Worm (Caenorhabditis elegans): ENCODE results near the gene tyra-3.

tyra-3 gene

DNA sequence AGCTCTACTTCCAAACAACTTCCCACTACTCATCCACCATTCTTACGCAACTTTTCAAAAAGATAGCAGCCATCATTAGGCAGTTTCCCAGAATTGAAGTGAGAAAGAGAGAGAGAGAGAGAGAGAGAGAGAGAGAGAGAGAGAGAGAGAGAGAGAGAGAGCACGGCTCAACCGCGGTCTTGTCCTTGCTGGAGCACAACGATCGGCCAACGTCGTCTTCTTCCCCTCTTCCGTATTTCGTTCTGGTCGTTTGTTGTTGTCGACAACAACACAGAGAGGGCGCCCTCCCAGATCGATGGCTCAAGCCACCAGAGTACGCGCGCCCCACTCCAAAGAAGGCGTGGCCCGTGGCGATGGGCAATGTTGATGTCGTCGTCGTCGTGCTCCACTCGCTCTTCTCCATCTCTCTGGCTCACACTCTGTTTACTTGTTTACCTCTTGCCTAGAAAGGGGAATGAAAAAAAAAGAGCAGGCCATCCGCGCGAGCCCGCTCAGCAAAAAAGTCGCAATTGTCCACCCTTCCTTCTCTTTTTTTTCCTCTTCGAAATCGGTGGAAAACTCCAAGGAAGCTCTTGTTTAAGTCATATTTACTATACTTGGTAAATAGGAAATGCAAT, 34.3 kb downstream of the tyra-3 start:
- TF ChIP-seq hlh-1 (tag; optimal IDR thresholded peaks at IDR 0.05) = no peak
- no peak for TF ChIP-seq bed-3 (GFP tag; optimal IDR thresholded peaks at IDR 0.05)
- no peak for TF ChIP-seq cnd-1 (tag; optimal IDR thresholded peaks at IDR 0.05)
- no peak for TF ChIP-seq ces-1 (GFP tag; optimal IDR thresholded peaks at IDR 0.05)
- TF ChIP-seq ham-2 (GFP tag; optimal IDR thresholded peaks at IDR 0.05) = no peak
- TF ChIP-seq nhr-12 (tag; optimal IDR thresholded peaks at IDR 0.05) = no peak
- no peak for TF ChIP-seq lsy-2 (tag; optimal IDR thresholded peaks at IDR 0.05)
- TF ChIP-seq nhr-28 (tag; optimal IDR thresholded peaks at IDR 0.05) = no peak
- TF ChIP-seq unc-120 (tag; optimal IDR thresholded peaks at IDR 0.05; ENCODE audit: poor library complexity, severe bottlenecking) = no peak
- TF ChIP-seq nhr-237 (tag; optimal IDR thresholded peaks at IDR 0.05) = no peak
- no peak for TF ChIP-seq flh-1 (GFP tag; optimal IDR thresholded peaks at IDR 0.05)
- no peak for TF ChIP-seq mab-5 (tag; optimal IDR thresholded peaks at IDR 0.05)
- no peak for TF ChIP-seq ztf-11 (tag; optimal IDR thresholded peaks at IDR 0.05)
- no peak for TF ChIP-seq elt-3 (tag; optimal IDR thresholded peaks at IDR 0.05)
- TF ChIP-seq ceh-83 (GFP tag; optimal IDR thresholded peaks at IDR 0.05) = no peak
- no peak for TF ChIP-seq zip-8 (tag; optimal IDR thresholded peaks at IDR 0.05)
- no peak for TF ChIP-seq unc-62 (GFP tag; optimal IDR thresholded peaks at IDR 0.05)
- no peak for TF ChIP-seq nhr-2 (tag; optimal IDR thresholded peaks at IDR 0.05)

DNA sequence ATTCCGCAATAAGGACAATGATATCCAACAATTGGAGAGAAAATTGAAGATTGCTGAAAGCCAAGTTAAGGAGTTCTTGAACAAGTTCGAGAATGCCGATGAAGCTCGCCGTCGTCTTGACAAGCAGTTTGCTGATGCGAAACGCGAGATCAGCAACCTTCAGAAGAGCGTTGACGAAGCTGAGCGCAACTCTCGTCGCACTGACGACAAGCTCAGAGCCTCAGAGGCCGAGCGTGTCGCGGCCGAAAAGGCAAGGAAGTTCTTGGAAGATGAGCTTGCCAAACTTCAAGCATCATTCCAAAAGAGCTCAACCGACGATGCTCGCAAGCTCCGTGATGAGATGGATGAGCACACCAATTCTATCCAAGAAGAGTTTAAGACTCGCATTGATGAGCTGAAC, 38.5 kb downstream of the tyra-3 start:
- no peak for TF ChIP-seq ceh-39 (tag; optimal IDR thresholded peaks at IDR 0.05)

DNA sequence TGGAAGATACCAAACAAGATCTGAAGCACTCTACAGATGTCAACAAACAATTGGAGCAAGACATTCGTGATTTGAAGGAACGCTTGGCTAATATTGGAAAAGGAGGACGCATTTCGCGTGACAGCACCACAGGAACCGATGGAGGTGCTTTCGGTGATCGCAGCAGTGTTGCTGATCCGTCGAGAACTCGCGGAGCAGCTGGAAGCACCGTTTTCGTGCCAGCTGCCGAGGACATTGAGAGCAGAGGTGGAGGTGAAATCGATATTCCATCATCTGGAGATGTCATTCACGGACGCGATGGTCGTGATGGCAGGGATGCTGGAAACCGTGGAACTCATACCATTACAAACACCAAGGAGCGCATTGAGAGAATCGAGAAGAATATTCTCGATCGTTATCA, 39.8 kb downstream of the tyra-3 start:
- TF ChIP-seq flh-1 (GFP tag; optimal IDR thresholded peaks at IDR 0.05) (no peak), ceh-39 (tag; optimal IDR thresholded peaks at IDR 0.05) (no peak), elt-3 (tag; optimal IDR thresholded peaks at IDR 0.05) (no peak), nhr-2 (tag; optimal IDR thresholded peaks at IDR 0.05) (no peak), ham-2 (GFP tag; optimal IDR thresholded peaks at IDR 0.05) (no peak), mls-2 (tag; optimal IDR thresholded peaks at IDR 0.05) (no peak), blmp-1 (tag; optimal IDR thresholded peaks at IDR 0.05) (no peak), bed-3 (GFP tag; optimal IDR thresholded peaks at IDR 0.05) (no peak), ztf-11 (tag; optimal IDR thresholded peaks at IDR 0.05) (no peak), sem-2 (GFP tag; optimal IDR thresholded peaks at IDR 0.05) (no peak), sptf-1 (tag; optimal IDR thresholded peaks at IDR 0.05) (no peak), zip-8 (tag; optimal IDR thresholded peaks at IDR 0.05) (no peak), drap-1 (GFP tag; optimal IDR thresholded peaks at IDR 0.05) (no peak)

DNA sequence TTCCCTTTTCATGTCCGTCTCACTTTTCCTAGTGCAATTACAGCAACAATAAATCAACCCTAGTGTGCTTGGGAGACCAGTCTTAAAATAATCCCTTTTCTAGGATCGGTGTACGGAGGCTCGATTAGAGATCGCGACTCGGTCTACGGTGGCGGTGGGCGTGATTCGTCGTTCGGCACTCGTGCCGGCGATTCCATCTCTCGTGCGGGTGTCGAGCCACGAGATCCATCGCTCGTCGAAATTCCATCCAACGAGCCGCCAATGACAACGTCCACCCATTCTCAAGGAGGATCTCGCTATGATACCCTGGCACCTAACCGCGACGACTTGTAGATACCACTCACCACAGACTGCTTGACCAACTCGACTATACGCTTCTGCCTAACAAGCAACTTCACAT, 44.7 kb downstream of the tyra-3 start:
- no peak for TF ChIP-seq zip-8 (tag; optimal IDR thresholded peaks at IDR 0.05)
- no peak for TF ChIP-seq cnd-1 (tag; optimal IDR thresholded peaks at IDR 0.05)
- TF ChIP-seq nhr-2 (tag; optimal IDR thresholded peaks at IDR 0.05) = no peak
- TF ChIP-seq M03D4.4 (tag; optimal IDR thresholded peaks at IDR 0.05) = no peak
- no peak for TF ChIP-seq sem-2 (GFP tag; optimal IDR thresholded peaks at IDR 0.05)
- no peak for TF ChIP-seq lin-13 (tag; optimal IDR thresholded peaks at IDR 0.05)
- TF ChIP-seq ceh-39 (tag; optimal IDR thresholded peaks at IDR 0.05) = no peak
- no peak for TF ChIP-seq ces-1 (GFP tag; optimal IDR thresholded peaks at IDR 0.05)
- no peak for TF ChIP-seq hlh-1 (tag; optimal IDR thresholded peaks at IDR 0.05)
- no peak for TF ChIP-seq unc-62 (GFP tag; optimal IDR thresholded peaks at IDR 0.05)
- TF ChIP-seq ztf-11 (tag; optimal IDR thresholded peaks at IDR 0.05) = no peak
- no peak for TF ChIP-seq blmp-1 (tag; optimal IDR thresholded peaks at IDR 0.05)

DNA sequence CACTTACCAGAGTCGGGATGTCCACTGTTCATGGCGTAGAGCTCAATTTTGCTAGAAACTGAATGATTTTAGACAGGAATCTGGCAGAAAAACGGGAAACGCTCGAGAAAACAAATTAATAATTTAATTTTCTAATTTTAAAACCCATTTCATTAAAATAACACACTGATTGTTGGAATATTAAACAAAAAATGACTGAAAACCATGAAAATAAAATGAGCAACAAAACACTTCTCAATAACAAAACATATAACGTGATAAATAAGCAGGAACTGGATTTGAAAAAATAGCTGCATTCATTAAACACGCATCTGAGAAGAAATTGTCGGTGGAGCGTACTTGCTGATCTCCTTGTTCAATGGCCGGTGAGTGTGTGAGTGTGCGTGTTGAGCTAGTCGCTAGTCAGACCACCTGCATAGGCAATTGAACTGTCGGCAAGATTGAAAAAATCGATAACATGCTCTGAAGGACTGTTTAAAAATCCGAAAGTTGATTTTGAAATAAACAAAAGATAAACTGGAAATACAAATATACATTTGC, 49.8 kb downstream of the tyra-3 start, which contains the start of gene ZC8.6:
ZC8.6 (minus strand) TSS at position 51 of the 540 bp plus-strand sequence.
- TF ChIP-seq lsy-2 (tag; optimal IDR thresholded peaks at IDR 0.05) = no peak
- TF ChIP-seq snpc-4 (tag; optimal IDR thresholded peaks at IDR 0.05) = no peak
- TF ChIP-seq nhr-2 (tag; optimal IDR thresholded peaks at IDR 0.05) = peak; percentile 58
- TF ChIP-seq lin-13 (tag; optimal IDR thresholded peaks at IDR 0.05) = peak; percentile 10
- TF ChIP-seq nhr-28 (tag; optimal IDR thresholded peaks at IDR 0.05) = no peak
- TF ChIP-seq flh-1 (GFP tag; optimal IDR thresholded peaks at IDR 0.05) = no peak
- no peak for TF ChIP-seq nhr-76 (tag; optimal IDR thresholded peaks at IDR 0.05)
- peak; percentile 54 for TF ChIP-seq mep-1 (tag; optimal IDR thresholded peaks at IDR 0.05)

DNA sequence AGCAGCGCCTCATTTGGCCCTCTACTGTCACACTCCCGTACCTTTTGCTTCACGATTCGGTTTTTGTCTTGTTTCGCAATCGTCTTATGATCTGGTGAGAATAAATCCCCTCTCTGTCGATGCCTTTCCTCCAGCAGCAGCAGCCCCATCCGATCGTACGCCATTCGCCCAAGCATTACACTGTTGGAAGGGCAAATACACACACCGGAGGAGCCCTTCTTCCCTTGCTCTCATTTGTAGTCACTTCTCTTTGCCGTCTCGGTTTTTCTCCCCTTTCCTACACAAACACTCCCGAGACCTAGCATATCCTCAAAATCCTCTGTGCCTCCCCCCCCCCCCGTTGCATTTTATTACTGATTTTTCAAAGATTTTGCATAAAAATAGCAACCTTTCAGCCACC, 51.0 kb downstream of the tyra-3 start, which contains the start of gene set-30:
set-30 (plus strand) TSS at position 396 of the 400 bp plus-strand sequence.
- TF ChIP-seq nhr-28 (tag; optimal IDR thresholded peaks at IDR 0.05) (no peak), mep-1 (tag; optimal IDR thresholded peaks at IDR 0.05) (no peak), lsy-2 (tag; optimal IDR thresholded peaks at IDR 0.05) (no peak), ceh-43 (GFP tag; optimal IDR thresholded peaks at IDR 0.05) (no peak), unc-62 (GFP tag; optimal IDR thresholded peaks at IDR 0.05) (no peak), nhr-12 (tag; optimal IDR thresholded peaks at IDR 0.05) (no peak), bed-3 (GFP tag; optimal IDR thresholded peaks at IDR 0.05) (no peak), flh-1 (GFP tag; optimal IDR thresholded peaks at IDR 0.05) (no peak), ceh-83 (GFP tag; optimal IDR thresholded peaks at IDR 0.05) (no peak), lin-32 (GFP tag; optimal IDR thresholded peaks at IDR 0.05) (no peak), ces-1 (GFP tag; optimal IDR thresholded peaks at IDR 0.05) (no peak), elt-3 (tag; optimal IDR thresholded peaks at IDR 0.05) (no peak), hlh-1 (tag; optimal IDR thresholded peaks at IDR 0.05) (peak; percentile 71), mls-2 (tag; optimal IDR thresholded peaks at IDR 0.05) (no peak), nhr-237 (tag; optimal IDR thresholded peaks at IDR 0.05) (no peak), ceh-39 (tag; optimal IDR thresholded peaks at IDR 0.05) (no peak), cnd-1 (tag; optimal IDR thresholded peaks at IDR 0.05) (peak; percentile 7), tbx-8 (GFP tag; optimal IDR thresholded peaks at IDR 0.05) (no peak), nhr-2 (tag; optimal IDR thresholded peaks at IDR 0.05) (no peak), snpc-4 (tag; optimal IDR thresholded peaks at IDR 0.05) (no peak), mab-5 (tag; optimal IDR thresholded peaks at IDR 0.05) (no peak), blmp-1 (tag; optimal IDR thresholded peaks at IDR 0.05) (no peak), ztf-11 (tag; optimal IDR thresholded peaks at IDR 0.05) (no peak), sptf-1 (tag; optimal IDR thresholded peaks at IDR 0.05) (no peak), drap-1 (GFP tag; optimal IDR thresholded peaks at IDR 0.05) (peak; percentile 4), elt-1 (tag; optimal IDR thresholded peaks at IDR 0.05; ENCODE audit: borderline replicate concordance, insufficient read depth) (no peak), zip-8 (tag; optimal IDR thresholded peaks at IDR 0.05) (no peak), ham-2 (GFP tag; optimal IDR thresholded peaks at IDR 0.05) (no peak)
